Worm (Caenorhabditis elegans) whole organism, L2 larva: Measurements from ENCODE around the gene F09F9.5.
A peak's percentile ranks its signal among the peaks of the same experiment; 100 is the strongest.

Experiments
- alr-1 ChIP-seq: fragments of 150-350 bp; optimal IDR thresholded peaks from 2 replicates; lab custom pipeline; 2014; ENCODE audit warnings: missing biosample characterization, missing genetic modification characterization
- ceh-82 ChIP-seq: fragments of 150-350 bp; optimal IDR thresholded peaks from 2 replicates; lab custom pipeline; 2014; ENCODE audit warnings: missing biosample characterization, missing genetic modification characterization
- dmd-4 ChIP-seq: sonication (generic microtip); optimal IDR thresholded peaks from 2 replicates; lab custom pipeline; 2017; ENCODE audit warnings: missing biosample characterization, missing genetic modification characterization
- egl-27 ChIP-seq: sonication (generic microtip); optimal IDR thresholded peaks from 3 replicates; lab custom pipeline; 2017; ENCODE audit warnings: missing biosample characterization, missing genetic modification reagents, missing genetic modification characterization
- fos-1 ChIP-seq: fragments of 150-350 bp; optimal IDR thresholded peaks from 2 replicates; lab custom pipeline; 2014; ENCODE audit warnings: missing biosample characterization, missing genetic modification characterization
- lin-13 ChIP-seq: fragments of 150-350 bp; optimal IDR thresholded peaks from 2 replicates; lab custom pipeline; 2014; ENCODE audit warnings: missing biosample characterization, missing genetic modification reagents, missing genetic modification characterization
- mdl-1 ChIP-seq, 2 experiments: fragments of 150-350 bp in 1 of 2; sonication (generic microtip) in 1 of 2; optimal IDR thresholded peaks; 2 replicates each; lab custom pipeline; 2017; ENCODE audit warnings: missing biosample characterization in 2 of 2, missing genetic modification characterization in 2 of 2
- nhr-11 ChIP-seq: fragments of 150-350 bp; optimal IDR thresholded peaks from 2 replicates; lab custom pipeline; 2014; ENCODE audit warnings: missing biosample characterization, missing genetic modification characterization
- snpc-4 ChIP-seq: fragments of 150-350 bp; optimal IDR thresholded peaks from 2 replicates; lab custom pipeline; 2014; ENCODE audit warnings: missing biosample characterization, missing genetic modification characterization
- unc-62 ChIP-seq: fragments of 150-350 bp; optimal IDR thresholded peaks from 2 replicates; lab custom pipeline; 2014; ENCODE audit warnings: missing biosample characterization, missing genetic modification reagents, missing genetic modification characterization
- zag-1 ChIP-seq: fragments of 150-350 bp; optimal IDR thresholded peaks from 2 replicates; lab custom pipeline; 2014; ENCODE audit warnings: missing biosample characterization, missing genetic modification characterization

ce11 chrX:4147600-4148448 lies 30.1 kb downstream of the F09F9.5 start:
- TF ChIP-seq unc-62 (no peak), dmd-4 (peak; percentile 52), mdl-1 (tag; optimal IDR thresholded peaks at IDR 0.05; lab: Kevin White, UChicago) (no peak), snpc-4 (tag; lab: Kevin White, UChicago) (no peak), zag-1 (tag; lab: Kevin White, UChicago) (no peak), egl-27 (tag; lab: Kevin White, UChicago) (no peak), lin-13 (peak; percentile 55), ceh-82 (tag; lab: Kevin White, UChicago) (no peak), nhr-11 (tag; lab: Kevin White, UChicago) (no peak), alr-1 (tag; lab: Kevin White, UChicago) (no peak), fos-1 (tag; lab: Kevin White, UChicago) (no peak)
